Fruit fly (Drosophila melanogaster): ENCODE results near the gene Mal-B2.
A peak's percentile ranks its signal among the peaks of the same experiment; 100 is the strongest.

Gene Mal-B2

dm6 chr2L:11840391-11840790, 9.4 kb upstream of the Mal-B2 start, which contains the start of gene CG31704:
CG31704 (plus strand) TSS chr2L:11840691.
- TF ChIP-seq pad (GFP tag; optimal IDR thresholded peaks at IDR 0.05) (no peak), Clk (GFP tag; optimal IDR thresholded peaks at IDR 0.05) (no peak), CG1620 (GFP tag; optimal IDR thresholded peaks at IDR 0.05) (no peak)

- TF ChIP-seq kay (GFP tag; ENCODE audit: borderline replicate concordance) (peak; percentile 95), cnc (optimal IDR thresholded peaks at IDR 0.05) (no peak), bab1 (GFP tag; optimal IDR thresholded peaks at IDR 0.05) (no peak), toe (GFP tag; optimal IDR thresholded peaks at IDR 0.05) (no peak), Hr96 (GFP tag; optimal IDR thresholded peaks at IDR 0.05) (peak; percentile 4), CG5204 (GFP tag; optimal IDR thresholded peaks at IDR 0.05) (peak; percentile 32), CG12768 (GFP tag; optimal IDR thresholded peaks at IDR 0.05) (peak; percentile 32), CG7045 (GFP tag; optimal IDR thresholded peaks at IDR 0.05) (peak; percentile 6), CG33017 (tag; optimal IDR thresholded peaks at IDR 0.05) (peak; percentile 45), Crg-1 (GFP tag; optimal IDR thresholded peaks at IDR 0.05) (no peak), pad (GFP tag; optimal IDR thresholded peaks at IDR 0.05) (no peak)
Observed at dm6 chr2L:11841538-11841937, 8.2 kb upstream of the Mal-B2 start.

- no peak for TF ChIP-seq CG1620 (GFP tag; optimal IDR thresholded peaks at IDR 0.05)
- TF ChIP-seq Hr96 (GFP tag; optimal IDR thresholded peaks at IDR 0.05): no peak
- no peak for TF ChIP-seq bab1 (GFP tag; optimal IDR thresholded peaks at IDR 0.05)
- TF ChIP-seq tj (GFP tag; optimal IDR thresholded peaks at IDR 0.05): peak; percentile 2
- TF ChIP-seq cic (GFP tag; optimal IDR thresholded peaks at IDR 0.05): peak; percentile 74
- TF ChIP-seq kay (GFP tag; ENCODE audit: borderline replicate concordance): peak; percentile 98
- no peak for TF ChIP-seq CG7101 (tag; optimal IDR thresholded peaks at IDR 0.05)
Observed at dm6 chr2L:11842291-11843187, 7.2 kb upstream of the Mal-B2 start, which contains the start of the genes CG44008, CG14933, CG46426 and CG42486. CG44008 (minus strand) TSS chr2L:11842445. CG14933 (plus strand) TSS chr2L:11842828. CG46426 (plus strand) TSS chr2L:11842828. CG42486 (plus strand) TSS chr2L:11843137.

dm6 chr2L:11844278-11844677, 5.5 kb upstream of the Mal-B2 start:
- TF ChIP-seq CG7045 (GFP tag; optimal IDR thresholded peaks at IDR 0.05) (no peak), CG33017 (tag; optimal IDR thresholded peaks at IDR 0.05) (peak; percentile 10), Clk (GFP tag; optimal IDR thresholded peaks at IDR 0.05) (no peak), CG14711 (tag; optimal IDR thresholded peaks at IDR 0.05) (no peak), Mnt (GFP tag; optimal IDR thresholded peaks at IDR 0.05) (no peak), CG7101 (tag; optimal IDR thresholded peaks at IDR 0.05) (no peak), CG1620 (GFP tag; optimal IDR thresholded peaks at IDR 0.05) (no peak), toe (GFP tag; optimal IDR thresholded peaks at IDR 0.05) (no peak), pad (GFP tag; optimal IDR thresholded peaks at IDR 0.05) (no peak), kay (GFP tag; ENCODE audit: borderline replicate concordance) (peak; percentile 95), bab1 (GFP tag; optimal IDR thresholded peaks at IDR 0.05) (no peak), tj (GFP tag; optimal IDR thresholded peaks at IDR 0.05) (no peak), cic (GFP tag; optimal IDR thresholded peaks at IDR 0.05) (peak; percentile 90), Hr96 (GFP tag; optimal IDR thresholded peaks at IDR 0.05) (no peak), CG12768 (GFP tag; optimal IDR thresholded peaks at IDR 0.05) (peak; percentile 4)

dm6 chr2L:11845159-11845788, 4.5 kb upstream of the Mal-B2 start:
- peak; percentile 24 for TF ChIP-seq CG7045 (GFP tag; optimal IDR thresholded peaks at IDR 0.05)
- peak; percentile 53 for TF ChIP-seq cic (GFP tag; optimal IDR thresholded peaks at IDR 0.05)
- TF ChIP-seq CG1620 (GFP tag; optimal IDR thresholded peaks at IDR 0.05): no peak
- TF ChIP-seq Hr96 (GFP tag; optimal IDR thresholded peaks at IDR 0.05): no peak
- TF ChIP-seq Clk (GFP tag; optimal IDR thresholded peaks at IDR 0.05): peak; percentile 22
- peak; percentile 8 for TF ChIP-seq CG7101 (tag; optimal IDR thresholded peaks at IDR 0.05)
- peak; percentile 7 for TF ChIP-seq tj (GFP tag; optimal IDR thresholded peaks at IDR 0.05)
- TF ChIP-seq kay (GFP tag; ENCODE audit: borderline replicate concordance): peak; percentile 92

- TF ChIP-seq cic (GFP tag; optimal IDR thresholded peaks at IDR 0.05) (no peak), CG14711 (tag; optimal IDR thresholded peaks at IDR 0.05) (no peak), Mnt (GFP tag; optimal IDR thresholded peaks at IDR 0.05) (no peak), Hr96 (GFP tag; optimal IDR thresholded peaks at IDR 0.05) (no peak), CG11617 (GFP tag; optimal IDR thresholded peaks at IDR 0.05) (no peak), CG5204 (GFP tag; optimal IDR thresholded peaks at IDR 0.05) (no peak), ovo (GFP tag; optimal IDR thresholded peaks at IDR 0.05) (no peak), cnc (optimal IDR thresholded peaks at IDR 0.05) (no peak), CG7101 (tag; optimal IDR thresholded peaks at IDR 0.05) (no peak), Clk (GFP tag; optimal IDR thresholded peaks at IDR 0.05) (no peak)
Observed at dm6 chr2L:11846926-11847325, 2.8 kb upstream of the Mal-B2 start, which contains the start of gene Mal-B1. Mal-B1 (plus strand) TSS chr2L:11847226.

All from whole organism, adult.